Fruit fly (Drosophila melanogaster): ENCODE data around the gene CG42613.

- TF ChIP-seq acj6 (GFP tag; optimal IDR thresholded peaks at IDR 0.05), result peak; percentile 41
- TF ChIP-seq OdsH (GFP tag; optimal IDR thresholded peaks at IDR 0.05), result peak; percentile 51
- peak; percentile 0 for TF ChIP-seq CG31627 (GFP tag; optimal IDR thresholded peaks at IDR 0.05)
These were observed 57.3 kb downstream of the CG42613 start for dm6 chr3R:18986089-18986887.
